Worm (Caenorhabditis elegans): ENCODE results near the gene sth-1.

Gene sth-1

DNA sequence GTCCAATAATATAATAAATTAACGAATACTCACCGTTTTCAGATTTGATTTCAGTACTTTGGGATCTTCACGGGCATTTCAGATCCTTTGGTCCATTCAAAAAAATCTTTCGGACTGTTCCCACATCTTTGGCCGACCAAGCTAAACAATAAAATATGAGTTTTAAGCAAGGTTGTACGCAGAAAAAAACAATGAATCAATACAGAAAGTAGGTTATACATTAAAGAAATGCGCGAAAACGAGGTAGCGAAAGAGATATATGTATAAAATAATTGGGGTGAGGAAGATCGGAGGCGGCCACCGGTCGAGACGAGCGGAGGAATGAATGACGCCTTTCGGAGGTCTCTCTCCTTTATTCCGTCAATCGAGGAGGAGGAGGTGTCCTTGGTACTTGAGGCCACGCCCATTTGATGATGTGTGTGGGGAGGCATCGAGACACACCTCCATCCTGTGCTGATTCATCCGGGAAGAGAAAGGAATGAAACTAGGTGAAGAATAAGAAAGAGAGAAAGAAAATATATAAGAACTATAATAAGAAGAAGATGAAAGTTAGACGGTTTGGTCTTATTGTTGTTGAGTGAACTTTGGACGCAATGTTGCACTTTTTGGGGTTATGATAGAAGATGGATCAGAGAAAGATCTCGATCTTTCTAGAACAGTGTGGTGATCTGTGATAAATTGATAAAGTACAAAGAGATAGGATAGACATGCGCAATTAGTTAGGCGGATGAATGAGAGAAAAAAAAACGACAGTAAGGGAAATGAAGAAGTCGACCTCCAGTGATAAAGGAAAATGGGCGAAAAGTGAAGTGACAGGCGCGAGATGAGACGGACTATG is 11.5 kb upstream of the sth-1 start:
- TF ChIP-seq K02D7.2 (tag; optimal IDR thresholded peaks at IDR 0.05) (no peak), fkh-10 (GFP tag; optimal IDR thresholded peaks at IDR 0.05) (no peak), ceh-31 (tag; optimal IDR thresholded peaks at IDR 0.05) (peak; percentile 29), ama-1 (optimal IDR thresholded peaks at IDR 0.05) (peak; percentile 85), tbx-2 (tag; optimal IDR thresholded peaks at IDR 0.05) (peak; percentile 10), ceh-48 (tag; optimal IDR thresholded peaks at IDR 0.05) (no peak), pat-9 (tag; optimal IDR thresholded peaks at IDR 0.05) (no peak)

DNA sequence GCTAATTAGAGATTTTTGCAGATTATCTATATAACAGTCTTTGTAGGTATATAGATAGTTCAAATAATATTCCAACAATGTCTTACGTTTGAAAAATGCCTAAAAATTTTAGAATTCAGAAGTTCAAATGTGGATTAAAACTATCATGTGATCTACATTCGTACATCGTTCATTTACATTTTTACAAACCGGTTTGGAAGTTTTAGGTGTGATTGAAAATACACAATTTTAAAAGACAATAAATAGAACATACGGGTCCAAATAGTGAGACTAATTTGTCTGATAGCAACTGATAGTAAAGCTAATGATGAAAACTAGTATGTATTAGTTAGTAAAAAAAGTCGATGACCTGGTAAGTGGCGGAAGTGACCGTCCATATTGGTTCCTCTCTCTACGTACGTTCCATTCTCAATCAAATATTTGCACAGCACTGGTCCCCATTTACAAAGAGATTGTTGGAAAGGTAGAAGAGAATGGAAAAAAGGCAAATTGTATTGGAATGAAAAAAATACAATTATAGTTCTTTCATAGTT is 10.5 kb upstream of the sth-1 start:
- no peak for TF ChIP-seq elt-4 (tag; optimal IDR thresholded peaks at IDR 0.05)
- no peak for TF ChIP-seq sdc-2 (tag; optimal IDR thresholded peaks at IDR 0.05)
- no peak for TF ChIP-seq ahr-1 (tag; optimal IDR thresholded peaks at IDR 0.05)
- no peak for TF ChIP-seq ztf-16 (tag; optimal IDR thresholded peaks at IDR 0.05)
- no peak for TF ChIP-seq pha-4 (tag; optimal IDR thresholded peaks at IDR 0.05)
- TF ChIP-seq odd-2 (tag; optimal IDR thresholded peaks at IDR 0.05) = no peak
- TF ChIP-seq tbx-7 (tag; optimal IDR thresholded peaks at IDR 0.05) = no peak
- TF ChIP-seq Y22D7AL.16 (tag; optimal IDR thresholded peaks at IDR 0.05) = no peak
- no peak for TF ChIP-seq unc-3 (GFP tag; conservative IDR thresholded peaks at IDR 0.05)
- no peak for TF ChIP-seq unc-3 (tag; optimal IDR thresholded peaks at IDR 0.05)
- TF ChIP-seq ceh-19 (GFP tag; optimal IDR thresholded peaks at IDR 0.05) = no peak
- TF ChIP-seq zip-5 (tag; optimal IDR thresholded peaks at IDR 0.05) = no peak
- TF ChIP-seq hlh-30 (tag; optimal IDR thresholded peaks at IDR 0.05; ENCODE audit: insufficient read depth) = no peak

DNA sequence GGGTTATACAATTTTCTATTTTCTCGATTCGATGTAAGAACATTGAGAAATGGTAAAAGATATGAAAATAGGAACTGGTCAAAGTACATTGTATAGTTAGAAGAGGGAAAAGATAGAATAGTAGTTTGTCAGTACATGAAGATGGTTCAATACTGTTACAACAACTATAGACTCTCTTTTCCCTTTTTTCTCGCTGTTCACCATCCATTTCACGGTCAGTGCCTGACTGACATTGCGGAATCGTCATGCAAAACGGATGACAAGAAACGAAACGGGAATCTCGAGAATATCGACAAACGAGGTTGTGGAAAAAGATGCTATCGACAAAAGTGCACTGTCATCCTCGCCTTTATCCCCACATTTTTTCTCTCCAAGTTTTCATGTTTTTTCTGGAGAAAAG is 8.3 kb upstream of the sth-1 start:
- no peak for TF ChIP-seq ceh-34 (tag; optimal IDR thresholded peaks at IDR 0.05)
- no peak for TF ChIP-seq unc-55 (GFP tag; optimal IDR thresholded peaks at IDR 0.05)
- TF ChIP-seq F13H6.1 (tag; optimal IDR thresholded peaks at IDR 0.05) = no peak
- no peak for TF ChIP-seq Y22D7AL.16 (tag; optimal IDR thresholded peaks at IDR 0.05)
- no peak for TF ChIP-seq hlh-30 (tag; optimal IDR thresholded peaks at IDR 0.05; ENCODE audit: insufficient read depth)
- TF ChIP-seq elt-2 (tag; optimal IDR thresholded peaks at IDR 0.05) = no peak
- TF ChIP-seq pag-3 (tag; optimal IDR thresholded peaks at IDR 0.05; ENCODE audit: borderline replicate concordance) = no peak
- TF ChIP-seq ceh-6 (GFP tag; optimal IDR thresholded peaks at IDR 0.05) = no peak
- TF ChIP-seq madf-2 (tag; optimal IDR thresholded peaks at IDR 0.05) = no peak
- no peak for TF ChIP-seq hlh-15 (tag; optimal IDR thresholded peaks at IDR 0.05)
- TF ChIP-seq hlh-13 (GFP tag; optimal IDR thresholded peaks at IDR 0.05) = no peak
- TF ChIP-seq C08G9.2 (tag; optimal IDR thresholded peaks at IDR 0.05) = no peak
- no peak for TF ChIP-seq pat-9 (tag; optimal IDR thresholded peaks at IDR 0.05)
- no peak for TF ChIP-seq pros-1 (tag; optimal IDR thresholded peaks at IDR 0.05)
- no peak for TF ChIP-seq ceh-22 (tag; optimal IDR thresholded peaks at IDR 0.05)
- no peak for TF ChIP-seq hlh-6 (tag; optimal IDR thresholded peaks at IDR 0.05)

DNA sequence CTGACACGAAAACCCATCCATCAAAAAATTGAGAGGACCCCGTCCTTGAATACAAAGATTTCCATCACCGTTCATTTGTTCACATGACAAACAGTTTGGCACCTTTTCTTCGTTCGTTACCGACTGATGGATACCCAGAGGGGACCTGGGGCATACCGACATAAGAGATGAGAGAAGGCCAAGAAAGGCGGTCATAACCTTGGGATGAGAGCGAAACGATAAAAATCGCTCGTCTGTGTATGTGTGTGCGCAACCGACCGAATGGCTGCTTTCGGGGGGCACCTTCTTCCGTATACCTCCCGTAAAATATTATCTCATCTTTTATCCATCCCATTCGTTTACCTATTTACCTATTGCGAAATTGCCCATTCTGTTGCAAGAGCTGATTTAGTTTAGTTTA is 7.0 kb upstream of the sth-1 start:
- TF ChIP-seq gmeb-2 (tag; optimal IDR thresholded peaks at IDR 0.05) (no peak), unc-86 (tag; optimal IDR thresholded peaks at IDR 0.05) (no peak), pha-4 (tag; optimal IDR thresholded peaks at IDR 0.05) (no peak), sdc-2 (tag; optimal IDR thresholded peaks at IDR 0.05) (no peak), ama-1 (optimal IDR thresholded peaks at IDR 0.05) (no peak), ceh-30 (tag; optimal IDR thresholded peaks at IDR 0.05) (no peak), unc-55 (GFP tag; optimal IDR thresholded peaks at IDR 0.05) (no peak), T23F11.4 (GFP tag; optimal IDR thresholded peaks at IDR 0.05) (no peak), K09A11.1 (tag; optimal IDR thresholded peaks at IDR 0.05; ENCODE audit: insufficient read depth) (no peak), sox-2 (GFP tag; IDR thresholded peaks at IDR 0.05) (no peak), ref-2 (tag; optimal IDR thresholded peaks at IDR 0.05) (no peak), dve-1 (tag; optimal IDR thresholded peaks at IDR 0.05) (no peak), madf-2 (tag; optimal IDR thresholded peaks at IDR 0.05) (no peak), ceh-45 (GFP tag; IDR thresholded peaks at IDR 0.05) (no peak), hlh-15 (tag; optimal IDR thresholded peaks at IDR 0.05) (no peak), ceh-34 (tag; optimal IDR thresholded peaks at IDR 0.05) (no peak)

Measured in whole organism, late embryonic.